Fruit fly (Drosophila melanogaster): Measurements from ENCODE around the gene Pi4KIIIalpha.

- TF ChIP-seq Myc (optimal IDR thresholded peaks at IDR 0.05), result no peak
- TF ChIP-seq usp (GFP tag; optimal IDR thresholded peaks at IDR 0.05), result no peak
- TF ChIP-seq Abd-B (GFP tag; optimal IDR thresholded peaks at IDR 0.05), result no peak
- peak; percentile 85 for TF ChIP-seq br (GFP tag; optimal IDR thresholded peaks at IDR 0.05)
- peak; percentile 86 for TF ChIP-seq OdsH (GFP tag; optimal IDR thresholded peaks at IDR 0.05)
- peak; percentile 81 for TF ChIP-seq Hr83 (GFP tag; optimal IDR thresholded peaks at IDR 0.05; ENCODE audit: poor library complexity, severe bottlenecking)
- no peak for TF ChIP-seq Jra (GFP tag; optimal IDR thresholded peaks at IDR 0.05)
- TF ChIP-seq tai (GFP tag; optimal IDR thresholded peaks at IDR 0.05), result no peak
- peak; percentile 68 for TF ChIP-seq psq (GFP tag; optimal IDR thresholded peaks at IDR 0.05)
- peak; percentile 88 for TF ChIP-seq woc (GFP tag; optimal IDR thresholded peaks at IDR 0.05)
- no peak for TF ChIP-seq Hr78 (GFP tag; optimal IDR thresholded peaks at IDR 0.05)
- peak; percentile 86 for TF ChIP-seq ey (GFP tag; optimal IDR thresholded peaks at IDR 0.05)
- no peak for TF ChIP-seq Dfd (GFP tag; optimal IDR thresholded peaks at IDR 0.05)
- TF ChIP-seq pan (optimal IDR thresholded peaks at IDR 0.05), result no peak
Measured at dm6 chrX:2608470-2609157, 16.0 kb upstream of the Pi4KIIIalpha start, which contains the start of gene Smyd3.

Data from whole organism, wandering third instar larva.